Worm (Caenorhabditis elegans): ENCODE data around the gene srg-34.

srg-34 gene

DNA sequence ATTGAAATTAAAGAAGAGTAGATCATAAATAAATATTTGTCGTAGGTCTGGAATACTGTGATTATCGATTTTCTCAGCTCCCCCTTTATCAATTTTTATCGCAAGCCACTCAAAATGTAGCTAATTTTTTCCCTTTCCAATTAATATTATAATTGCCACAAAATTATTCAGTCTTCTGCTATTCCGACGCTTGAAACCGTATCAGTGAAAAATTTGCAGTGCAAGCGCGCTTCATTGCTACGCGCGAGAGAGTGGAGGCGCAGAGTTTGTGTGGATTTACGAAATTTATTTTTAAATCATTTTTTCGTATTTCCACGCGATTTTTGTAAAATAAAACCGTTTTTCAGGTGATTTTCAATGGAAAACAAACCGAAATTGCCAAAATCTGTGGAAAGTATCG is 31.1 kb downstream of the srg-34 start, which contains the start of gene ints-5 (continued):
- TF ChIP-seq nhr-77 (tag; optimal IDR thresholded peaks at IDR 0.05) (peak; percentile 35), nhr-85 (tag) (peak; percentile 66)

- TF ChIP-seq nhr-237 (tag; optimal IDR thresholded peaks at IDR 0.05) (no peak), swsn-7 (tag; optimal IDR thresholded peaks at IDR 0.05) (no peak), lin-13 (GFP tag; optimal IDR thresholded peaks at IDR 0.05) (no peak), fkh-8 (tag; optimal IDR thresholded peaks at IDR 0.05) (no peak), tlp-1 (tag; optimal IDR thresholded peaks at IDR 0.05) (no peak), egl-27 (tag; optimal IDR thresholded peaks at IDR 0.05) (no peak), hlh-4 (tag; optimal IDR thresholded peaks at IDR 0.05) (no peak)
Measured at ce11 chrV:18524460-18524859, 40.2 kb downstream of the srg-34 start, which contains the start of gene hmit-1.2. hmit-1.2 (plus strand) TSS chrV:18524760.

DNA sequence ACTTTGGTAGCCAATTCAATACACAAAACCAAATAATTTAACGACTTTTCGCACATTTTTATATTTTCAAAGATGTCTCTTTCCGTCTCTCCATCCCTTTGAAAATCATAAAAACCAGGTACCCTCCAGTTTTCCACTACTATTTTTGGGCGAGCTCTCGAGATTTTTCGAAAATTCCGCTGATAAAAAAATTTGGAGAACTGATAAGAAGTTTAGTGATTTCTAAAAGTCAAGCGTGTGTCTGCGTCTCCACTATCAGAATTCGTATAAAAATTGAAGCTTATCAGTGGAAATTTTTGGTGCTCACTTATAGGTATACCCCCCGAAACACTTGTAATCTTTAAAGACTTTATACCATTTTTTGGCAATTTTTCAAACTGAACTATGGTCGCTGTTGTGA is 48.2 kb downstream of the srg-34 start, which contains the start of gene hmit-1.1:
Gene hmit-1.1 (plus strand): TSS at position 294 of the 400 bp plus-strand sequence.
- no peak for TF ChIP-seq C16A3.4 (tag; optimal IDR thresholded peaks at IDR 0.05)
- TF ChIP-seq blmp-1 (tag; optimal IDR thresholded peaks at IDR 0.05), result no peak
- no peak for TF ChIP-seq isw-1 (GFP tag; IDR thresholded peaks at IDR 0.05)
- no peak for TF ChIP-seq hlh-17 (GFP tag; optimal IDR thresholded peaks at IDR 0.05; ENCODE audit: borderline replicate concordance)
- TF ChIP-seq efl-1 (optimal IDR thresholded peaks at IDR 0.05), result no peak
- peak in 1 of 2 experiments; percentile 84 for TF ChIP-seq efl-1 (GFP tag; optimal IDR thresholded peaks at IDR 0.05 in 1 of 2)
- no peak for TF ChIP-seq nhr-47 (tag; optimal IDR thresholded peaks at IDR 0.05)
- no peak for TF ChIP-seq mdl-1 (tag; optimal IDR thresholded peaks at IDR 0.05)
- no peak for TF ChIP-seq irx-1 (tag; optimal IDR thresholded peaks at IDR 0.05)
- no peak for TF ChIP-seq skn-1 (tag; optimal IDR thresholded peaks at IDR 0.05)
- TF ChIP-seq nhr-11 (tag; optimal IDR thresholded peaks at IDR 0.05), result no peak
- peak; percentile 95 for TF ChIP-seq elt-2 (tag; optimal IDR thresholded peaks at IDR 0.05)
- TF ChIP-seq unc-86 (tag; optimal IDR thresholded peaks at IDR 0.05), result no peak
- peak; percentile 34 for TF ChIP-seq tlp-1 (tag; optimal IDR thresholded peaks at IDR 0.05)
- TF ChIP-seq lin-35 (GFP tag; optimal IDR thresholded peaks at IDR 0.05), result peak in 1 of 2 experiments; percentile 11

Data from whole organism, L1 larva.